Worm (Caenorhabditis elegans): Measurements from ENCODE around the gene klp-18.

The klp-18 gene

DNA sequence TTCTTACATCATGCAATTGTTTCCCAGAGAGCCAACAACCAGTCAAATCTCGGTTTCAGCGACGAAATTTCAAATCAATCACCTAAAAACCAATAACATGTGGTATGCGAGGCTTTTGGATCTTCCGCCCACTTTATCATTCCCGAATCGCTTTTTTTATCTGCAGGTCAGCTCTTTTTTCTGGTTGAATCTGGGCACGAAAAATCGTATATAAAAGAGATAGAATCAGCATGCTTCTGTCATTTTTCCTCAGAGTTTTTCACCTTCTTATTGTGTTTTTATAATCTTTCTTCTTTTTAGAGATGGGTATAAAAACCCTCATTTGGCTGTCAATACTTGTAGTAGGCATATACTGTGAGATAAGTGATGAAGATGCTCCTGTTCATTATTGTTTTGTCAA, 36.7 kb upstream of the klp-18 start, which contains the start of gene cht-3:
Gene cht-3, plus strand, starts transcription at position 301 of the 400 bp plus-strand sequence.
- TF ChIP-seq zip-8 (tag; optimal IDR thresholded peaks at IDR 0.05) (no peak), ztf-11 (tag; optimal IDR thresholded peaks at IDR 0.05) (no peak), mab-5 (tag; optimal IDR thresholded peaks at IDR 0.05) (no peak), lsy-2 (tag; optimal IDR thresholded peaks at IDR 0.05) (no peak), blmp-1 (tag; optimal IDR thresholded peaks at IDR 0.05) (no peak), unc-62 (GFP tag; optimal IDR thresholded peaks at IDR 0.05) (no peak), M03D4.4 (tag; optimal IDR thresholded peaks at IDR 0.05) (no peak), flh-1 (GFP tag; optimal IDR thresholded peaks at IDR 0.05) (no peak), nhr-76 (tag; optimal IDR thresholded peaks at IDR 0.05) (no peak), mls-2 (tag; optimal IDR thresholded peaks at IDR 0.05) (no peak), lin-13 (tag; optimal IDR thresholded peaks at IDR 0.05) (no peak), cnd-1 (tag; optimal IDR thresholded peaks at IDR 0.05) (no peak), nhr-237 (tag; optimal IDR thresholded peaks at IDR 0.05) (no peak), nhr-2 (tag; optimal IDR thresholded peaks at IDR 0.05) (no peak), elt-3 (tag; optimal IDR thresholded peaks at IDR 0.05) (no peak), nhr-12 (tag; optimal IDR thresholded peaks at IDR 0.05) (no peak), nhr-28 (tag; optimal IDR thresholded peaks at IDR 0.05) (no peak), ceh-39 (tag; optimal IDR thresholded peaks at IDR 0.05) (no peak), unc-120 (tag; optimal IDR thresholded peaks at IDR 0.05; ENCODE audit: poor library complexity, severe bottlenecking) (no peak), ceh-83 (GFP tag; optimal IDR thresholded peaks at IDR 0.05) (no peak)

DNA sequence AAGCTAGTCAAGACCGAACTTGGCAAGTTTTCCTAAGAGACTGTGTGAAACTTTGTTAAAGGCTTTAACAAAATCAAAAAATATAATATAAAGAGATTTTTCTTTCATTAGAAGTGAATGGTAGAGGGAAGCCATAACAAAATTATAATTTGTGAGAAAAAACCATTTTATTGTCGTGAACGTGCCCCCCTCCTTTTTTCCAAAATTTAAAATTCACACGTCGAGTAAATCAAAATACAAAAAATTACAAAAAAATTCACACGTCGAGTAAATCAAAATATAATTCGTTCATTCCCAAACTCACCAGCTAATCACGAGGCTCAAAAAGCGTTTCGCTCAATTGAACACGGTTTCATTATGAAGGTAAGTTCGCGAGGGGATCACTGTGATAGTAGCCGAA, 30.5 kb upstream of the klp-18 start, which contains the start of gene C25A8.2:
Gene C25A8.2, plus strand, starts transcription at position 301 of the 400 bp plus-strand sequence.
- TF ChIP-seq nhr-28 (tag; optimal IDR thresholded peaks at IDR 0.05) (no peak), unc-120 (tag; optimal IDR thresholded peaks at IDR 0.05; ENCODE audit: poor library complexity, severe bottlenecking) (no peak), ces-1 (GFP tag; optimal IDR thresholded peaks at IDR 0.05) (no peak), ceh-39 (tag; optimal IDR thresholded peaks at IDR 0.05) (no peak), ztf-11 (tag; optimal IDR thresholded peaks at IDR 0.05) (no peak), elt-3 (tag; optimal IDR thresholded peaks at IDR 0.05) (no peak), sem-2 (GFP tag; optimal IDR thresholded peaks at IDR 0.05) (no peak), nhr-12 (tag; optimal IDR thresholded peaks at IDR 0.05) (no peak), nhr-237 (tag; optimal IDR thresholded peaks at IDR 0.05) (no peak), lsy-2 (tag; optimal IDR thresholded peaks at IDR 0.05) (no peak), M03D4.4 (tag; optimal IDR thresholded peaks at IDR 0.05) (no peak), sptf-1 (tag; optimal IDR thresholded peaks at IDR 0.05) (no peak), flh-1 (GFP tag; optimal IDR thresholded peaks at IDR 0.05) (no peak), ceh-43 (GFP tag; optimal IDR thresholded peaks at IDR 0.05) (no peak), lin-32 (GFP tag; optimal IDR thresholded peaks at IDR 0.05) (no peak), snpc-4 (tag; optimal IDR thresholded peaks at IDR 0.05) (no peak)

DNA sequence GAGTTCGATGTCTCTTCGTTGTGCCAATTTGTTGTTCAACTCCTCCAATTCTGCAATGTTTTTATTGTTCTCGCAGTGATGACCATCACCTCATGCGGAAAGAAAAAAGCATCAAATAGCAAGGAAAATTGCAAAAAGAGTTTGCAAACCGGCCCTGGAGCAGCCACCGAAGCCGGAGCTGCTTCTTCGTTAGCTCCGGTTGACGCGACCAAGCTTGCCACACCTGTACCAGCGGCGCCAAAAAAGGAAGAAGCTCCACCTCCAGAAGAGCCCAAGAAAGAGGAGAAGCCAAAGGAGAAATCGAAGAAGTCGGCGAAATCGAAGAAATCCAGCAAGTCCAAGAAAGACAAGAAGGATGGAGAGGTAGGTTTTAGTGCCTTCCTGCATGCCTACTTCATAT, 29.8 kb upstream of the klp-18 start:
- TF ChIP-seq nhr-12 (tag; optimal IDR thresholded peaks at IDR 0.05) (no peak), elt-3 (tag; optimal IDR thresholded peaks at IDR 0.05) (no peak), ces-1 (GFP tag; optimal IDR thresholded peaks at IDR 0.05) (no peak), unc-120 (tag; optimal IDR thresholded peaks at IDR 0.05; ENCODE audit: poor library complexity, severe bottlenecking) (no peak), mls-2 (tag; optimal IDR thresholded peaks at IDR 0.05) (no peak), unc-39 (tag; optimal IDR thresholded peaks at IDR 0.05) (no peak), cnd-1 (tag; optimal IDR thresholded peaks at IDR 0.05) (no peak), ham-2 (GFP tag; optimal IDR thresholded peaks at IDR 0.05) (no peak), sptf-1 (tag; optimal IDR thresholded peaks at IDR 0.05) (no peak), lsy-2 (tag; optimal IDR thresholded peaks at IDR 0.05) (no peak), lin-13 (tag; optimal IDR thresholded peaks at IDR 0.05) (no peak), bed-3 (GFP tag; optimal IDR thresholded peaks at IDR 0.05) (no peak), drap-1 (GFP tag; optimal IDR thresholded peaks at IDR 0.05) (no peak)

DNA sequence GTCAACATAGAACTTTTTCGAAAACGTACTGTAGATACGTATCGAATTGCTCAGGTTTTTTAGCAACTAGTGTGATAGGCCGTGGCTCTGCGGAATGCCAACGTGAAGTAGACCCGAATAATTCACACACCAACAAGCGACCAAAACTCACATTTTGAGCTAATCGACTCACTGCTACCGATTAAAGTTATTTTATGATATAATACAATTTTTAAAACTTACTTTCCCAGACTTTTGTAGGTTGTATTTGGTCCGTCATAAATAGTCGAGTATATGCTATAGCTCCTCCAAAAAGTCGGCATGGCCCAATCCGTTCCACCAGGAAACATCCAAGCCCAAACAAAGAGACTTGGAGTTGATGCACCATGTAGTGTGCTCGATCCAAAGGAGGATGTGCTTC, 29.2 kb upstream of the klp-18 start, which contains the start of gene C25A8.1:
Gene C25A8.1, plus strand, starts transcription at position 301 of the 400 bp plus-strand sequence.
- TF ChIP-seq tbx-8 (GFP tag; optimal IDR thresholded peaks at IDR 0.05) (no peak), snpc-4 (tag; optimal IDR thresholded peaks at IDR 0.05) (no peak), ztf-11 (tag; optimal IDR thresholded peaks at IDR 0.05) (no peak), elt-1 (tag; optimal IDR thresholded peaks at IDR 0.05; ENCODE audit: borderline replicate concordance, insufficient read depth) (no peak), nhr-76 (tag; optimal IDR thresholded peaks at IDR 0.05) (no peak), ceh-43 (GFP tag; optimal IDR thresholded peaks at IDR 0.05) (no peak), elt-3 (tag; optimal IDR thresholded peaks at IDR 0.05) (no peak), sptf-1 (tag; optimal IDR thresholded peaks at IDR 0.05) (no peak), blmp-1 (tag; optimal IDR thresholded peaks at IDR 0.05) (no peak), cnd-1 (tag; optimal IDR thresholded peaks at IDR 0.05) (no peak), ham-2 (GFP tag; optimal IDR thresholded peaks at IDR 0.05) (no peak), mep-1 (tag; optimal IDR thresholded peaks at IDR 0.05) (no peak), flh-1 (GFP tag; optimal IDR thresholded peaks at IDR 0.05) (no peak), nhr-28 (tag; optimal IDR thresholded peaks at IDR 0.05) (no peak), bed-3 (GFP tag; optimal IDR thresholded peaks at IDR 0.05) (no peak), lsy-2 (tag; optimal IDR thresholded peaks at IDR 0.05) (no peak), hlh-1 (tag; optimal IDR thresholded peaks at IDR 0.05) (no peak), sem-2 (GFP tag; optimal IDR thresholded peaks at IDR 0.05) (no peak), unc-62 (GFP tag; optimal IDR thresholded peaks at IDR 0.05) (no peak)
